Worm (Caenorhabditis elegans): ENCODE data around the gene clc-20.

ce11 chrIII:833711-834442 is 38.5 kb upstream of the clc-20 start:
- no peak for TF ChIP-seq scrt-1 (GFP tag; IDR thresholded peaks at IDR 0.05)
- TF ChIP-seq pes-1 (GFP tag; IDR thresholded peaks at IDR 0.05), result no peak
- TF ChIP-seq ama-1 (optimal IDR thresholded peaks at IDR 0.05), result peak; percentile 16
- no peak for TF ChIP-seq hnd-1 (tag; optimal IDR thresholded peaks at IDR 0.05)

Data from whole organism, early embryonic.